Fruit fly (Drosophila melanogaster): ENCODE results near the gene alpha-Est8.

alpha-Est8 gene

dm6 chr3R:7515599-7516069 is at the start of gene alpha-Est8:
alpha-Est8 (minus strand) TSS chr3R:7515670.
- TF ChIP-seq kay (GFP tag; ENCODE audit: borderline replicate concordance) = peak; percentile 2
- peak; percentile 29 for TF ChIP-seq CG14711 (tag; optimal IDR thresholded peaks at IDR 0.05)
- TF ChIP-seq CG11617 (GFP tag; optimal IDR thresholded peaks at IDR 0.05) = no peak
- peak; percentile 31 for TF ChIP-seq toe (GFP tag; optimal IDR thresholded peaks at IDR 0.05)
- TF ChIP-seq ovo (GFP tag; optimal IDR thresholded peaks at IDR 0.05) = peak; percentile 88
- TF ChIP-seq bab1 (GFP tag; optimal IDR thresholded peaks at IDR 0.05) = no peak
- peak; percentile 2 for TF ChIP-seq Hr96 (GFP tag; optimal IDR thresholded peaks at IDR 0.05)
- TF ChIP-seq Clk (GFP tag; optimal IDR thresholded peaks at IDR 0.05) = peak; percentile 10
- TF ChIP-seq CG5204 (GFP tag; optimal IDR thresholded peaks at IDR 0.05) = peak; percentile 38
- TF ChIP-seq CG1620 (GFP tag; optimal IDR thresholded peaks at IDR 0.05) = no peak
- peak; percentile 55 for TF ChIP-seq cic (GFP tag; optimal IDR thresholded peaks at IDR 0.05)
- TF ChIP-seq CG33017 (tag; optimal IDR thresholded peaks at IDR 0.05) = peak; percentile 51
- peak; percentile 38 for TF ChIP-seq CG7045 (GFP tag; optimal IDR thresholded peaks at IDR 0.05)
- peak; percentile 3 for TF ChIP-seq tj (GFP tag; optimal IDR thresholded peaks at IDR 0.05)
- TF ChIP-seq cnc (optimal IDR thresholded peaks at IDR 0.05) = no peak
- peak; percentile 59 for TF ChIP-seq Mnt (GFP tag; optimal IDR thresholded peaks at IDR 0.05)
- peak; percentile 14 for TF ChIP-seq pad (GFP tag; optimal IDR thresholded peaks at IDR 0.05)
- no peak for TF ChIP-seq Crg-1 (GFP tag; optimal IDR thresholded peaks at IDR 0.05)
- TF ChIP-seq CG7101 (tag; optimal IDR thresholded peaks at IDR 0.05) = peak; percentile 28
- peak; percentile 47 for TF ChIP-seq CG12768 (GFP tag; optimal IDR thresholded peaks at IDR 0.05)

- no peak for TF ChIP-seq Mnt (GFP tag; optimal IDR thresholded peaks at IDR 0.05)
- TF ChIP-seq CG5204 (GFP tag; optimal IDR thresholded peaks at IDR 0.05) = no peak
- TF ChIP-seq CG14711 (tag; optimal IDR thresholded peaks at IDR 0.05) = no peak
- TF ChIP-seq CG12768 (GFP tag; optimal IDR thresholded peaks at IDR 0.05) = no peak
- no peak for TF ChIP-seq pad (GFP tag; optimal IDR thresholded peaks at IDR 0.05)
- no peak for TF ChIP-seq CG11617 (GFP tag; optimal IDR thresholded peaks at IDR 0.05)
- no peak for TF ChIP-seq Hr96 (GFP tag; optimal IDR thresholded peaks at IDR 0.05)
Measured at dm6 chr3R:7551708-7552107, 36.2 kb upstream of the alpha-Est8 start, which contains the start of gene CG45545. CG45545 (plus strand) TSS chr3R:7552008.

DNA sequence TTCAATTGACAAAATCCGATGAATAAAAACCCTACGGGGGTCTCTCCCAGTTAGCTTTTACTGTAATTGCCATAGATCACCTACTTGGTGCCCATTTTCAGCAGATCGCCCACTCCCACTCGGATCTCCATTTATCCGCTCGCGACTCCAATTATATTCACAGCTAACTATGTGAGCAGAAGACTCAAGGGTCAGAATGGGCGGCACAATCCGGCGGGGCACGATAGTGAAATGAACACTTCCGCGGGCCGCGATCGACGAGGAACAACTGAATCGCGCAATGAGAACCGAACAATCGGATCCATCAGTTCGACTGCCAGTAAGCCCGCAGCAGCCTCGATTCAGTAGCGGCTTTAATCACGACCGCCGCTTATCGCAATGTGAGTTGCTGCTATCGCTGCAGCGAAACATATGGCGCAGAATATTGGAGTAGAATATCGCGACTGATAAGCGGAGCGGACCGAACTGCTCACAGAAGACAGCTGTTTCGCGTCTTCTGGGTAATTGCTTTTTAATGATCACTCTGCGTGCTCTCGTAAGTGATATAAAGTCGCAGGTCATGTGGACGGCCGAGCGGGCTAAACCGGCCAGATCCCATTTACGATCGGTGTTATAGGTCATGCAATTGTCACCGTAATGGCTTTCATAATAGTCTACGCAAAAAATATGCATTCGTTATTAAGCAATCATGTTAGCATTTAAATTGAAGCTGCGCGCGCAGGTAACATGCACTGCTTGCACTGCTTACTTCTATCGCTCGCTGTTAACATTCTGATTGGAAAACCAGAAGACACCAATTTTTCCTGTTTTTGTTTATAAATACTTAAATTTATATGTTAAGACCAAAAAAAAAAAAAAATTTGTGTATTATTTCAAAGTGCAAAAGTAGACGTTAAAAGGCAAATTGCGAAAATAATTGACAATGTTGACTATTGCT is 33.6 kb upstream of the alpha-Est8 start, which contains the start of gene alpha-Est1:
Gene alpha-Est1 (minus strand): TSS at position 317 of the 937 bp plus-strand sequence.
- TF ChIP-seq ovo (GFP tag; optimal IDR thresholded peaks at IDR 0.05) = no peak
- no peak for TF ChIP-seq bab1 (GFP tag; optimal IDR thresholded peaks at IDR 0.05)
- peak; percentile 38 for TF ChIP-seq cic (GFP tag; optimal IDR thresholded peaks at IDR 0.05)

DNA sequence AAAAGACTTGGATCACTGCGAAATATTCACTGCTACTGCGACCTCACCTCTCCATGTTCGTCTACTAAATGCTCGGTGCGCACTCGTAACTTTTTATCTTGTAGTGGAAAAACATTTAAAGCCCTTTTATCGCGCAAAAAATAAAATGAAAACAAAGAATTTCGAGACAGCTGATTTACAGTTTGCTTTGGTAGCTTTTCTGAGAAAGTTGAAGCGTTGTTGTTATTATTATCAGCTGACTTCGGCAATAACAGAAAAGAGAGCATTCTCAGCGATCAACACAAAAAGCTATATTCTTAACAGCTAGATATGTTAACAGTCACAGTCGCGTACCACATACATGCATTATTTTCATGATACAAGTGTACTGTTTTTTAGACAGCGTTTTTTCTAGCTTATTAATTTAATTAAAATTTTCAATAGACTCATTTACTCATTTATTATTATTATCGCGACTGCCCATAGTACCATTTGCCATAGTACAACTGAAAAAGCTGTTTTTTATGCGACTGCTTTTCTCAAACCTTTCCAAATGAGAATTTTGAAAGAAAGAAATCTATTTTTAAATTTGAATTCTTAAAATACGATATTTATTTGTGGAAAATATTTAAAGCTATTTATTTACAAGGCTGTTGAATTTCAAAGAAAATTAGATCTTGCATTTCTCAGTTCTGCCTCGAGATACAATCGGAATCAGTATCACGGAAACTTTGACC is 25.8 kb upstream of the alpha-Est8 start, which contains the start of the genes alpha-Est3 and alpha-Est2:
Gene alpha-Est3 (minus strand): TSS at position 487 of the 716 bp plus-strand sequence.
Gene alpha-Est2 (plus strand): TSS at position 666 of the 716 bp plus-strand sequence.
- TF ChIP-seq cnc (optimal IDR thresholded peaks at IDR 0.05) (no peak), tj (GFP tag; optimal IDR thresholded peaks at IDR 0.05) (peak; percentile 27), cic (GFP tag; optimal IDR thresholded peaks at IDR 0.05) (peak; percentile 25), Crg-1 (GFP tag; optimal IDR thresholded peaks at IDR 0.05) (no peak), bab1 (GFP tag; optimal IDR thresholded peaks at IDR 0.05) (peak; percentile 26), CG7101 (tag; optimal IDR thresholded peaks at IDR 0.05) (no peak), CG11617 (GFP tag; optimal IDR thresholded peaks at IDR 0.05) (no peak), Mnt (GFP tag; optimal IDR thresholded peaks at IDR 0.05) (no peak), pad (GFP tag; optimal IDR thresholded peaks at IDR 0.05) (no peak), CG33017 (tag; optimal IDR thresholded peaks at IDR 0.05) (no peak), kay (GFP tag; ENCODE audit: borderline replicate concordance) (peak; percentile 78), CG7045 (GFP tag; optimal IDR thresholded peaks at IDR 0.05) (no peak), Clk (GFP tag; optimal IDR thresholded peaks at IDR 0.05) (no peak), CG5204 (GFP tag; optimal IDR thresholded peaks at IDR 0.05) (no peak), Hr96 (GFP tag; optimal IDR thresholded peaks at IDR 0.05) (no peak), CG12768 (GFP tag; optimal IDR thresholded peaks at IDR 0.05) (no peak), toe (GFP tag; optimal IDR thresholded peaks at IDR 0.05) (no peak), ovo (GFP tag; optimal IDR thresholded peaks at IDR 0.05) (no peak), CG14711 (tag; optimal IDR thresholded peaks at IDR 0.05) (no peak), CG1620 (GFP tag; optimal IDR thresholded peaks at IDR 0.05) (no peak)

dm6 chr3R:7538435-7538834 is 23.0 kb upstream of the alpha-Est8 start, which contains the start of gene alpha-Est4:
alpha-Est4 (minus strand) TSS chr3R:7538615.
- no peak for TF ChIP-seq CG7045 (GFP tag; optimal IDR thresholded peaks at IDR 0.05)
- no peak for TF ChIP-seq pad (GFP tag; optimal IDR thresholded peaks at IDR 0.05)
- TF ChIP-seq CG1620 (GFP tag; optimal IDR thresholded peaks at IDR 0.05) = no peak
- no peak for TF ChIP-seq CG11617 (GFP tag; optimal IDR thresholded peaks at IDR 0.05)
- TF ChIP-seq Crg-1 (GFP tag; optimal IDR thresholded peaks at IDR 0.05) = no peak
- no peak for TF ChIP-seq bab1 (GFP tag; optimal IDR thresholded peaks at IDR 0.05)
- TF ChIP-seq CG33017 (tag; optimal IDR thresholded peaks at IDR 0.05) = no peak
- no peak for TF ChIP-seq cnc (optimal IDR thresholded peaks at IDR 0.05)
- no peak for TF ChIP-seq ovo (GFP tag; optimal IDR thresholded peaks at IDR 0.05)
- TF ChIP-seq kay (GFP tag; ENCODE audit: borderline replicate concordance) = no peak
- no peak for TF ChIP-seq Mnt (GFP tag; optimal IDR thresholded peaks at IDR 0.05)
- TF ChIP-seq CG14711 (tag; optimal IDR thresholded peaks at IDR 0.05) = no peak
- TF ChIP-seq tj (GFP tag; optimal IDR thresholded peaks at IDR 0.05) = no peak
- TF ChIP-seq CG12768 (GFP tag; optimal IDR thresholded peaks at IDR 0.05) = no peak
- TF ChIP-seq Clk (GFP tag; optimal IDR thresholded peaks at IDR 0.05) = no peak
- TF ChIP-seq toe (GFP tag; optimal IDR thresholded peaks at IDR 0.05) = no peak
- no peak for TF ChIP-seq Hr96 (GFP tag; optimal IDR thresholded peaks at IDR 0.05)
- no peak for TF ChIP-seq CG7101 (tag; optimal IDR thresholded peaks at IDR 0.05)
- no peak for TF ChIP-seq cic (GFP tag; optimal IDR thresholded peaks at IDR 0.05)
